Fruit fly (Drosophila melanogaster): Measurements from ENCODE around the gene Droj2.

DNA sequence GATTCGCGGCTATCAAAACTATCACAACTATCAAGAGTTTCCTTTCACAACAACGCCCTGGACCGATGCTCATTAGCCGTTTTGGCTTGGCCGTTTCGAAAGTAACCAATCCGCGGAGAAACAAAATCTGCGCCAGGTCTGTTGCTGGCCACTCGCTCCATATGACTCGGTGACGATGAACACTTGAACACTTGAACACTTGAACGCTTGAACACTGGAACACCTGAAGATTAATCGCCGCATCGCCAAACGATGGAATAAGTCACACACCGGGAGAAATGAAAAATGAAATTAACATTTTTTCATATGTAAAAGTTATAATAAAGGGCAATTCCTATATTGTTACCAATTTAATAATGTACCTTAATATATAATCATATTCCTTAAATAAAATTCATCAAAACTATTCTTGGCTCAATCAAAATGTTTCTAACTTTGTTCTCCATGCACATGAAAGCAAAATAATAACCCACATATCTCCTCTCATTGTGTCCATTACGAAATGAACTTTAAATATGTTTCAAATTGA lies 35.2 kb downstream of the Droj2 start:
- TF ChIP-seq Abd-B (GFP tag; optimal IDR thresholded peaks at IDR 0.05) (no peak), CG18599 (GFP tag; optimal IDR thresholded peaks at IDR 0.05) (no peak)
